Worm (Caenorhabditis elegans) whole organism, L2 larva: Measurements from ENCODE around the gene F54A3.2.

Experiments used
- C34F6.9 ChIP-seq: fragments of 150-350 bp; optimal IDR thresholded peaks from 2 replicates; lab custom pipeline; 2014; ENCODE audit warnings: missing biosample characterization, missing genetic modification characterization
- F13H6.1 ChIP-seq: sonication (generic microtip); optimal IDR thresholded peaks from 2 replicates; lab custom pipeline; 2016; ENCODE audit warnings: missing genetic modification characterization, missing compliant biosample characterization
- R02D3.7 ChIP-seq: fragments of 150-350 bp; optimal IDR thresholded peaks from 2 replicates; lab custom pipeline; 2014; ENCODE audit warnings: missing biosample characterization, missing genetic modification characterization
- Y55F3AM.14 ChIP-seq: fragments of 200-800 bp; sonication (Bioruptor generic); optimal IDR thresholded peaks from 2 replicates; lab custom pipeline; 2018; ENCODE audit warnings: mild to moderate bottlenecking, missing genetic modification characterization, missing compliant biosample characterization
- ZK546.5 ChIP-seq: sonication (generic microtip); optimal IDR thresholded peaks from 2 replicates; lab custom pipeline; 2017; ENCODE audit warnings: missing biosample characterization, missing genetic modification characterization
- alr-1 ChIP-seq: fragments of 150-350 bp; optimal IDR thresholded peaks from 2 replicates; lab custom pipeline; 2014; ENCODE audit warnings: missing biosample characterization, missing genetic modification characterization
- aly-2 ChIP-seq: fragments of 150-350 bp; optimal IDR thresholded peaks from 2 replicates; lab custom pipeline; 2014; ENCODE audit warnings: missing biosample characterization, missing genetic modification characterization
- ama-1 ChIP-seq: fragments of 150-350 bp; optimal IDR thresholded peaks from 2 replicates; lab custom pipeline; 2018; ENCODE audit warnings: inconsistent platforms
- ceh-16 ChIP-seq: fragments of 150-350 bp; optimal IDR thresholded peaks from 2 replicates; lab custom pipeline; 2014; ENCODE audit warnings: missing biosample characterization, missing genetic modification characterization
- ceh-82 ChIP-seq: fragments of 150-350 bp; optimal IDR thresholded peaks from 2 replicates; lab custom pipeline; 2014; ENCODE audit warnings: missing biosample characterization, missing genetic modification characterization
- crh-2 ChIP-seq: sonication (generic microtip); optimal IDR thresholded peaks from 2 replicates; lab custom pipeline; 2017; ENCODE audit warnings: missing biosample characterization, missing genetic modification characterization
- dmd-4 ChIP-seq: sonication (generic microtip); optimal IDR thresholded peaks from 2 replicates; lab custom pipeline; 2017; ENCODE audit warnings: missing biosample characterization, missing genetic modification characterization
- elt-1 ChIP-seq: fragments of 150-350 bp; optimal IDR thresholded peaks from 2 replicates; lab custom pipeline; 2014; ENCODE audit warnings: missing biosample characterization, missing genetic modification characterization
- elt-3 ChIP-seq: sonication (generic microtip); optimal IDR thresholded peaks from 2 replicates; lab custom pipeline; 2017; ENCODE audit warnings: missing biosample characterization, missing genetic modification characterization
- fos-1 ChIP-seq: fragments of 150-350 bp; optimal IDR thresholded peaks from 2 replicates; lab custom pipeline; 2014; ENCODE audit warnings: missing biosample characterization, missing genetic modification characterization
- lin-13 ChIP-seq: fragments of 150-350 bp; optimal IDR thresholded peaks from 2 replicates; lab custom pipeline; 2014; ENCODE audit warnings: missing biosample characterization, missing genetic modification reagents, missing genetic modification characterization
- lsy-2 ChIP-seq, 2 experiments: fragments of 150-350 bp in 1 of 2; sonication (generic microtip) in 1 of 2; optimal IDR thresholded peaks; 2 replicates each; lab custom pipeline; 2014 to 2017; ENCODE audit warnings: missing biosample characterization in 2 of 2, missing genetic modification characterization in 2 of 2
- mab-5 ChIP-seq: fragments of 150-350 bp; optimal IDR thresholded peaks from 2 replicates; lab custom pipeline; 2014; ENCODE audit warnings: missing biosample characterization, missing genetic modification characterization
- mdl-1 ChIP-seq, 2 experiments: fragments of 150-350 bp in 1 of 2; sonication (generic microtip) in 1 of 2; optimal IDR thresholded peaks; 2 replicates each; lab custom pipeline; 2017; ENCODE audit warnings: missing biosample characterization in 2 of 2, missing genetic modification characterization in 2 of 2
- nhr-10 ChIP-seq: sonication (generic microtip); optimal IDR thresholded peaks from 2 replicates; lab custom pipeline; 2017; ENCODE audit warnings: missing biosample characterization, missing genetic modification characterization
- nhr-11 ChIP-seq: fragments of 150-350 bp; optimal IDR thresholded peaks from 2 replicates; lab custom pipeline; 2014; ENCODE audit warnings: missing biosample characterization, missing genetic modification characterization
- nhr-129 ChIP-seq: fragments of 150-350 bp; optimal IDR thresholded peaks from 2 replicates; lab custom pipeline; 2014; ENCODE audit warnings: missing biosample characterization, missing genetic modification characterization
- nhr-21 ChIP-seq: fragments of 150-350 bp; optimal IDR thresholded peaks from 2 replicates; lab custom pipeline; 2014; ENCODE audit warnings: missing biosample characterization, missing genetic modification characterization
- nhr-23 ChIP-seq: fragments of 150-350 bp; optimal IDR thresholded peaks from 2 replicates; lab custom pipeline; 2014; ENCODE audit warnings: missing biosample characterization, missing genetic modification reagents, missing genetic modification characterization
- nhr-237 ChIP-seq: fragments of 150-350 bp; optimal IDR thresholded peaks from 2 replicates; lab custom pipeline; 2014; ENCODE audit warnings: missing biosample characterization, missing genetic modification characterization
- nhr-25 ChIP-seq: fragments of 150-350 bp; sonication (generic microtip); optimal IDR thresholded peaks from 3 replicates; lab custom pipeline; 2014; ENCODE audit warnings: missing biosample characterization, missing genetic modification characterization
- nhr-77 ChIP-seq: fragments of 150-350 bp; optimal IDR thresholded peaks from 2 replicates; lab custom pipeline; 2014; ENCODE audit warnings: missing biosample characterization, missing genetic modification characterization
- sem-4 ChIP-seq: fragments of 150-350 bp; optimal IDR thresholded peaks from 2 replicates; lab custom pipeline; 2014; ENCODE audit warnings: missing biosample characterization, missing genetic modification reagents, missing genetic modification characterization
- skn-1 ChIP-seq: sonication (generic microtip); optimal IDR thresholded peaks from 2 replicates; lab custom pipeline; 2017; ENCODE audit warnings: missing biosample characterization, missing genetic modification characterization
- sma-3 ChIP-seq: sonication (generic microtip); optimal IDR thresholded peaks from 2 replicates; lab custom pipeline; 2016; ENCODE audit warnings: missing genetic modification reagents, missing genetic modification characterization, missing compliant biosample characterization
- sma-9 ChIP-seq, 2 experiments: fragments of 150-350 bp in 1 of 2; sonication (generic microtip) in 1 of 2; optimal IDR thresholded peaks; 2 replicates each; lab custom pipeline; 2014 to 2016; ENCODE audit warnings: missing genetic modification characterization in 2 of 2, mild to moderate bottlenecking in 1 of 2, missing biosample characterization in 1 of 2, missing compliant biosample characterization in 1 of 2, missing genetic modification reagents in 1 of 2, moderate library complexity in 1 of 2
- unc-39 ChIP-seq: fragments of 150-350 bp; optimal IDR thresholded peaks from 2 replicates; lab custom pipeline; 2014; ENCODE audit warnings: missing biosample characterization, missing genetic modification characterization
- unc-55 ChIP-seq: fragments of 150-350 bp; sonication (generic microtip); optimal IDR thresholded peaks from 3 replicates; lab custom pipeline; 2014; ENCODE audit warnings: missing biosample characterization, missing genetic modification reagents, missing genetic modification characterization
- zag-1 ChIP-seq: fragments of 150-350 bp; optimal IDR thresholded peaks from 2 replicates; lab custom pipeline; 2014; ENCODE audit warnings: missing biosample characterization, missing genetic modification characterization
- ztf-1 ChIP-seq: fragments of 200-800 bp; sonication (Bioruptor generic); conservative IDR thresholded peaks from 2 replicates; pipeline ENCODE4 v1.3.6; 2022; ENCODE audit warnings: missing genetic modification characterization, missing compliant biosample characterization
- ztf-11 ChIP-seq: sonication (generic microtip); optimal IDR thresholded peaks from 2 replicates; lab custom pipeline; 2017; ENCODE audit warnings: missing biosample characterization, missing genetic modification characterization

Gene F54A3.2

DNA sequence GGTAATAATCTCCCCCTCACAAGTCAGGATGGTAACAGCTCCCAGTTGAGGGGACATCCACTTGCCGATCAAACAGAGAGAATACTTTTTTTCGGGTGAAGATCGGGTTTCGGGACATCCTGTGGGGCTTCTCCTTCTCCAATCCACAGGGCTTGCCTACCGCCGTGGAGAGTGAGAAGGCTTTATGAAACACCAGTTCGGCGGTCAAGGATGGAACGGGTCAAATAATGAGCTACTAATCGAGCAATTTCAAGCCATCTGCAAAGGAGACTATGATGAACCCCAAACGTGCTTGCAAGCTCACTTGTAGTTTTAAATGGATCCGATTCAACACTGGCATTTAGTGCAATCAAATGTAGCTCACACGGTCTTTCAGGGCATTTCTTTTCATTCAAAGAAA, 41.3 kb downstream of the F54A3.2 start:
- no peak for TF ChIP-seq sma-9 (GFP tag; optimal IDR thresholded peaks at IDR 0.05; lab: Kevin White, UChicago)
- TF ChIP-seq sma-9 (tag; optimal IDR thresholded peaks at IDR 0.05; lab: Kevin White, UChicago), result no peak
- no peak for TF ChIP-seq sma-3 (GFP tag; lab: Kevin White, UChicago)
- no peak for TF ChIP-seq nhr-25 (tag; lab: Kevin White, UChicago)
- no peak for TF ChIP-seq lsy-2 (tag; optimal IDR thresholded peaks at IDR 0.05; lab: Kevin White, UChicago)
- no peak for TF ChIP-seq ztf-1 (GFP tag; lab: Robert Waterston, UW)
- TF ChIP-seq aly-2, result no peak
- no peak for TF ChIP-seq ceh-82 (tag; lab: Kevin White, UChicago)
- no peak for TF ChIP-seq lin-13
- TF ChIP-seq dmd-4 (tag; lab: Kevin White, UChicago), result no peak
- no peak for TF ChIP-seq nhr-11 (tag; lab: Kevin White, UChicago)
- no peak for TF ChIP-seq skn-1

DNA sequence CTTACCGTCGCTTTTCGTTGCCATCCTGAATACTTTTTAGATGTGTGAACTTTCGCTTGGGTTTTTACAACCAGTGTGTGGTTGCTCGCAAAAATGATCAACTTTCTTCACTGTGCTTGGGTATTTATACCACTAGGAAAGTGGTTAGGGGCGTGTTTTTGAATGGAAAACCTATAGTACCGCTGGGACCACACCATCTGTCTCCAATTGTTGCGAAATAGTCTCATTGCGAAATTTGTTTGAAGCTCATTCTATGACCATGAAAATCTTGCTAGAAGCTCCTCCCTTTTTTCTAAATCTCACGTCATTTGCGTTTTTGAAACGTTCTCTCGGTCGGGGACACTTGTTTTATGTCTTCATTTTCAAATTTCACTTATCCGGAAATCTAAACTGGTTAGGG, 45.4 kb downstream of the F54A3.2 start, which contains the start of the genes K09F6.10 and K09F6.13:
TSS of gene K09F6.10 (minus strand) at position 86 of the 400 bp plus-strand sequence.
TSS of gene K09F6.13 (plus strand) at position 317 of the 400 bp plus-strand sequence.
- TF ChIP-seq unc-55 (GFP tag; lab: Kevin White, UChicago) (peak; percentile 25), sma-9 (GFP tag; optimal IDR thresholded peaks at IDR 0.05; lab: Kevin White, UChicago) (peak; percentile 17), sma-9 (tag; optimal IDR thresholded peaks at IDR 0.05; lab: Kevin White, UChicago) (no peak), crh-2 (tag; lab: Kevin White, UChicago) (no peak)

DNA sequence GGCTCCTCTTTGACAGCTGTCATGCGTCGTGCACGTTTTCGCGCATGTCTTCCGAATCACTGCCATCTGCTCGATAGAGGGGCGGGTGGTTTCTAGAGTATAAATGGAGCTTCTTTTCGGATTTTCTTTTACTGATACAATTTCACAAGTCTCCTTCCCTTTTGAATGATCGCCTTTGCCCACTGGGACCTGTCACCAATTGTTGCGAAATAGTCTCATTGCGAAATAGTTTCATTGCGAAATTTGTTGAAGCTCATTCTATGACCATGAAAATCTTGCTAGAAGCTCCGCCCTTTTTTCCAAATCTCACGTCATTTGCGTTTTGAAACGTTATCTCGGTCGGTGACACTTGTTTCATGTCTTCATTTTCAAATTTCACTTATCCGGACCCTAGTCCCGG, 46.0 kb downstream of the F54A3.2 start:
- TF ChIP-seq elt-1 (tag; lab: Kevin White, UChicago) (no peak), F13H6.1 (tag; lab: Kevin White, UChicago) (no peak), nhr-21 (no peak), ZK546.5 (no peak), nhr-129 (tag; lab: Kevin White, UChicago) (peak; percentile 18), nhr-23 (tag; lab: Kevin White, UChicago) (no peak), unc-55 (GFP tag; lab: Kevin White, UChicago) (peak; percentile 72), ceh-16 (no peak), nhr-237 (tag; lab: Kevin White, UChicago) (no peak), elt-3 (tag; lab: Kevin White, UChicago) (no peak), mdl-1 (tag; optimal IDR thresholded peaks at IDR 0.05; lab: Kevin White, UChicago) (no peak), alr-1 (tag; lab: Kevin White, UChicago) (no peak), lin-13 (no peak), zag-1 (tag; lab: Kevin White, UChicago) (no peak), ama-1 (lab: Kevin White, UChicago) (no peak), sem-4 (tag; lab: Kevin White, UChicago) (no peak), sma-9 (GFP tag; optimal IDR thresholded peaks at IDR 0.05; lab: Kevin White, UChicago) (peak; percentile 66), sma-9 (tag; optimal IDR thresholded peaks at IDR 0.05; lab: Kevin White, UChicago) (no peak), Y55F3AM.14 (GFP tag; lab: Kevin White, UChicago) (no peak), mab-5 (tag; lab: Kevin White, UChicago) (peak; percentile 2), R02D3.7 (tag; lab: Kevin White, UChicago) (no peak), lsy-2 (tag; optimal IDR thresholded peaks at IDR 0.05; lab: Kevin White, UChicago) (peak in 1 of 2 experiments; percentile 20), sma-3 (GFP tag; lab: Kevin White, UChicago) (no peak), dmd-4 (tag; lab: Kevin White, UChicago) (no peak), nhr-10 (no peak), skn-1 (no peak), ztf-1 (GFP tag; lab: Robert Waterston, UW) (no peak), nhr-77 (no peak)

DNA sequence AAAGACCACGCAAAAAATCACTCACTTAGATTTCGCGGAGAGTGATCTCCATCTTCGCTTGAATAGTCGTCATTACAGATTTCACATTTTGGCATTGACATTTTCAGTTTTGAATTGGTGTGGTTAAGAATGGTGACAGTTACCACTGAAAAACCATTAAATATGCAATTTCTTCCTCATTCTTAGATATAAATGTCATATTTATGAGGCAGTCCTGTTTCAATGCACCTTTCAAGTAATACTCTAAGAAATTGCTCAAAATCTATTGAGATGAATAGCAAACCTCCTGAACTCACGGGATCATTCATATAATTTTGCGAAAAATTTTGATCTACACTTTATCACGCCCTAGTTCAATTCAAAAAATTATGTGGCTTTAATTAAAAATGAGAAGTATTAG, 48.6 kb downstream of the F54A3.2 start, which contains the start of gene K09F6.7:
TSS of gene K09F6.7 (minus strand) at position 101 of the 400 bp plus-strand sequence.
- TF ChIP-seq C34F6.9 (tag; lab: Kevin White, UChicago), result no peak
- TF ChIP-seq ceh-16, result no peak
- no peak for TF ChIP-seq unc-39 (tag; lab: Kevin White, UChicago)
- no peak for TF ChIP-seq unc-55 (GFP tag; lab: Kevin White, UChicago)
- no peak for TF ChIP-seq ztf-11 (tag; lab: Kevin White, UChicago)

DNA sequence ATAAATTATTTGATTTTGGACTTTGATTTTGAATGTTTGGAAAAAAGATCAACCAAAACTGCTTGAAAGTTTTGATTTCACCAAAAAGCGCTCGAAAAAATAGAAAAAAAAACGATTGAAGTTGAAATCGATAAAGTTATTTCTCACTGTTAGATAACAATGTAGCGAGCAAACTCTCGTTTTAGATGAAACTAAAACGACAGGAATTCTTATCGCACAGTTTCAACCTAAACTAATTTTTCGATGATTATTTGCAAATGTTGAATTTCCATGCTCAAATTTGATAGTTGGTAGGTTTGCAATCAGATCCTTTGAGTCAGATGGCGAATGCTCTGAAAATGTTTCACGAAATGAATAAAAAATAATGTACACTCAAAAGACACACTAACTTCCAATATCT, 49.1 kb downstream of the F54A3.2 start:
- no peak for TF ChIP-seq nhr-129 (tag; lab: Kevin White, UChicago)
- TF ChIP-seq fos-1 (tag; lab: Kevin White, UChicago), result peak; percentile 74
- TF ChIP-seq nhr-21, result no peak
- no peak for TF ChIP-seq ceh-16
